Worm (Caenorhabditis elegans) whole organism, late embryonic: Measurements from ENCODE around the gene F54F7.6.

ENCODE experiments used
- Y22D7AL.16 ChIP-seq: sonication (generic microtip); optimal IDR thresholded peaks from 2 replicates; lab custom pipeline; 2016; ENCODE audit warnings: missing genetic modification characterization, missing compliant biosample characterization
- ama-1 ChIP-seq: fragments of 150-350 bp; optimal IDR thresholded peaks from 2 replicates; lab custom pipeline; 2014
- ceh-19 ChIP-seq: fragments of 200-800 bp; sonication (Bioruptor generic); optimal IDR thresholded peaks from 2 replicates; lab custom pipeline; 2018; ENCODE audit warnings: mild to moderate bottlenecking, missing genetic modification characterization, missing compliant biosample characterization
- dmd-4 ChIP-seq: sonication (generic microtip); optimal IDR thresholded peaks from 2 replicates; lab custom pipeline; 2016; ENCODE audit warnings: borderline replicate concordance, missing genetic modification characterization, missing compliant biosample characterization
- odd-2 ChIP-seq: sonication (generic microtip); optimal IDR thresholded peaks from 2 replicates; lab custom pipeline; 2017; ENCODE audit warnings: antibody characterized with exemption, mild to moderate bottlenecking, missing genetic modification characterization, missing compliant biosample characterization
- pha-2 ChIP-seq: sonication (generic microtip); optimal IDR thresholded peaks from 2 replicates; lab custom pipeline; 2017; ENCODE audit warnings: mild to moderate bottlenecking, missing genetic modification characterization, missing compliant biosample characterization
- pha-4 ChIP-seq: fragments of 150-350 bp; optimal IDR thresholded peaks from 2 replicates; lab custom pipeline; 2018; ENCODE audit warnings: missing biosample characterization, missing genetic modification reagents, missing genetic modification characterization
- pros-1 ChIP-seq: fragments of 150-350 bp; optimal IDR thresholded peaks from 2 replicates; lab custom pipeline; 2014; ENCODE audit warnings: missing biosample characterization, missing genetic modification reagents, missing genetic modification characterization

ce11 chrX:11850572-11850971 is 14.6 kb upstream of the F54F7.6 start, which contains the start of gene F54F7.14:
- no peak for TF ChIP-seq odd-2 (tag; lab: Kevin White, UChicago)
- TF ChIP-seq ama-1: no peak
- no peak for TF ChIP-seq pha-4
- no peak for TF ChIP-seq ceh-19
- TF ChIP-seq pha-2: no peak
- TF ChIP-seq pros-1 (tag; lab: Kevin White, UChicago): no peak
- TF ChIP-seq Y22D7AL.16 (tag; lab: Kevin White, UChicago): no peak
- no peak for TF ChIP-seq dmd-4 (tag; lab: Kevin White, UChicago)
